Worm (Caenorhabditis elegans) whole organism, L1 larva: ENCODE data around the gene wapl-1.

Experiments
- C34B4.2 ChIP-seq: sonication (generic microtip); optimal IDR thresholded peaks from 2 replicates; lab custom pipeline; 2017; ENCODE audit warnings: mild to moderate bottlenecking, missing genetic modification characterization, missing compliant biosample characterization
- aly-2 ChIP-seq: fragments of 150-350 bp; optimal IDR thresholded peaks from 2 replicates; lab custom pipeline; 2014; ENCODE audit warnings: missing biosample characterization, missing genetic modification characterization
- blmp-1 ChIP-seq: fragments of 150-350 bp; optimal IDR thresholded peaks from 2 replicates; lab custom pipeline; 2014; ENCODE audit warnings: missing biosample characterization, missing genetic modification characterization
- ceh-88 ChIP-seq: fragments of 200-800 bp; sonication (Bioruptor generic); IDR thresholded peaks from 2 replicates; pipeline ENCODE4 v1.3.6; 2022; ENCODE audit warnings: missing genetic modification characterization, missing compliant biosample characterization
- ces-1 ChIP-seq: fragments of 150-350 bp; optimal IDR thresholded peaks from 2 replicates; lab custom pipeline; 2014; ENCODE audit warnings: missing biosample characterization, missing genetic modification reagents, missing genetic modification characterization
- dpl-1 ChIP-seq, 3 experiments: fragments of 150-350 bp in 2 of 3; sonication (generic microtip) in 1 of 3; optimal IDR thresholded peaks; 2 replicates each; lab custom pipeline; 2014 to 2017; ENCODE audit warnings: missing biosample characterization in 3 of 3, missing genetic modification characterization in 3 of 3, missing genetic modification reagents in 3 of 3
- efl-1 ChIP-seq, 4 experiments: fragments of 150-350 bp; optimal IDR thresholded peaks in 3 of 4; peaks in 1 of 4; 1 replicate in 1 of 4; 2 replicates in 3 of 4; lab custom pipeline; 2014; ENCODE audit warnings: missing biosample characterization in 2 of 4, missing genetic modification characterization in 2 of 4, missing genetic modification reagents in 2 of 4
- egl-27 ChIP-seq, 2 experiments: fragments of 150-350 bp in 1 of 2; sonication (generic microtip); optimal IDR thresholded peaks; 3 replicates each; lab custom pipeline; 2017 to 2018; ENCODE audit warnings: missing biosample characterization in 2 of 2, missing genetic modification characterization in 2 of 2, missing genetic modification reagents in 2 of 2
- elt-2 ChIP-seq: sonication (generic microtip); optimal IDR thresholded peaks from 2 replicates; lab custom pipeline; 2016; ENCODE audit warnings: missing genetic modification characterization, mild to moderate bottlenecking, inconsistent platforms, missing compliant biosample characterization, missing genetic modification reagents
- elt-3 ChIP-seq, 6 experiments: fragments of 150-350 bp in 1 of 6; sonication (generic microtip); optimal IDR thresholded peaks; 2 replicates each; lab custom pipeline; 2017 to 2018; ENCODE audit warnings: missing biosample characterization in 6 of 6, missing genetic modification characterization in 6 of 6, inconsistent platforms in 1 of 6
- fos-1 ChIP-seq: fragments of 150-350 bp; optimal IDR thresholded peaks from 2 replicates; lab custom pipeline; 2014; ENCODE audit warnings: missing biosample characterization, missing genetic modification characterization
- grh-1 ChIP-seq: fragments of 200-800 bp; sonication (Bioruptor generic); IDR thresholded peaks from 2 replicates; pipeline ENCODE4 v1.3.6; 2022; ENCODE audit warnings: missing genetic modification reagents, missing genetic modification characterization, missing compliant biosample characterization
- hlh-4 ChIP-seq: sonication (generic microtip); optimal IDR thresholded peaks from 2 replicates; lab custom pipeline; 2016; ENCODE audit warnings: mild to moderate bottlenecking, missing genetic modification characterization, missing compliant biosample characterization
- hpl-2 ChIP-seq: fragments of 150-350 bp; optimal IDR thresholded peaks from 2 replicates; lab custom pipeline; 2014; ENCODE audit warnings: missing biosample characterization, missing genetic modification reagents, missing genetic modification characterization
- irx-1 ChIP-seq: sonication (generic microtip); optimal IDR thresholded peaks from 2 replicates; lab custom pipeline; 2016; ENCODE audit warnings: missing genetic modification characterization, missing compliant biosample characterization
- lin-35 ChIP-seq, 2 experiments: fragments of 150-350 bp; optimal IDR thresholded peaks; 2 replicates each; lab custom pipeline; 2014; ENCODE audit warnings: missing biosample characterization in 2 of 2, missing genetic modification characterization in 2 of 2, missing genetic modification reagents in 2 of 2
- mab-9 ChIP-seq: fragments of 200-800 bp; sonication (Bioruptor generic); IDR thresholded peaks from 2 replicates; pipeline ENCODE4 v1.3.6; 2022; ENCODE audit warnings: missing genetic modification reagents, missing genetic modification characterization, missing compliant biosample characterization
- mdl-1 ChIP-seq, 2 experiments: fragments of 150-350 bp; optimal IDR thresholded peaks; 2 replicates each; lab custom pipeline; 2014 to 2017; ENCODE audit warnings: missing biosample characterization in 2 of 2, missing genetic modification characterization in 2 of 2, inconsistent platforms in 1 of 2
- mep-1 ChIP-seq: fragments of 150-350 bp; optimal IDR thresholded peaks from 2 replicates; lab custom pipeline; 2014; ENCODE audit warnings: missing biosample characterization, missing genetic modification characterization
- nhr-11 ChIP-seq: fragments of 150-350 bp; optimal IDR thresholded peaks from 2 replicates; lab custom pipeline; 2014; ENCODE audit warnings: missing biosample characterization, missing genetic modification characterization
- nhr-12 ChIP-seq: sonication (generic microtip); optimal IDR thresholded peaks from 2 replicates; lab custom pipeline; 2017; ENCODE audit warnings: missing biosample characterization, missing genetic modification characterization
- nhr-19 ChIP-seq: fragments of 200-800 bp; sonication (Bioruptor generic); conservative IDR thresholded peaks from 2 replicates; pipeline ENCODE4 v1.3.6; 2022; ENCODE audit warnings: missing genetic modification characterization, missing compliant biosample characterization
- nhr-71 ChIP-seq: sonication (generic microtip); optimal IDR thresholded peaks from 2 replicates; lab custom pipeline; 2016; ENCODE audit warnings: mild to moderate bottlenecking, missing genetic modification characterization, moderate library complexity, missing compliant biosample characterization
- nhr-77 ChIP-seq: fragments of 150-350 bp; optimal IDR thresholded peaks from 2 replicates; lab custom pipeline; 2014; ENCODE audit warnings: missing biosample characterization, missing genetic modification characterization
- nhr-84 ChIP-seq: sonication (generic microtip); optimal IDR thresholded peaks from 2 replicates; lab custom pipeline; 2017; ENCODE audit warnings: missing biosample characterization, missing genetic modification characterization
- nhr-85 ChIP-seq: sonication (generic microtip); peaks from one replicate; lab custom pipeline; 2016; ENCODE audit warnings: missing genetic modification characterization, inconsistent platforms, missing compliant biosample characterization
- nhr-90 ChIP-seq: sonication (generic microtip); optimal IDR thresholded peaks from 2 replicates; lab custom pipeline; 2016; ENCODE audit warnings: mild to moderate bottlenecking, missing genetic modification characterization, missing compliant biosample characterization; ENCODE audit not compliant: poor library complexity
- pqm-1 ChIP-seq: sonication (generic microtip); optimal IDR thresholded peaks from 3 replicates; lab custom pipeline; 2017; ENCODE audit warnings: missing biosample characterization, missing genetic modification characterization
- rnt-1 ChIP-seq: sonication (generic microtip); optimal IDR thresholded peaks from 2 replicates; lab custom pipeline; 2016; ENCODE audit warnings: mild to moderate bottlenecking, missing genetic modification characterization, moderate library complexity, missing compliant biosample characterization
- sox-4 ChIP-seq: sonication (generic microtip); optimal IDR thresholded peaks from 2 replicates; lab custom pipeline; 2016; ENCODE audit warnings: missing genetic modification characterization, missing compliant biosample characterization
- sptf-1 ChIP-seq: fragments of 150-350 bp; optimal IDR thresholded peaks from 2 replicates; lab custom pipeline; 2014; ENCODE audit warnings: missing biosample characterization, missing genetic modification characterization
- sup-37 ChIP-seq: fragments of 200-800 bp; sonication (Bioruptor generic); optimal IDR thresholded peaks from 2 replicates; lab custom pipeline; 2018; ENCODE audit warnings: mild to moderate bottlenecking, missing genetic modification characterization, missing compliant biosample characterization
- swsn-7 ChIP-seq: sonication (generic microtip); optimal IDR thresholded peaks from 2 replicates; lab custom pipeline; 2016; ENCODE audit warnings: missing genetic modification characterization, missing compliant biosample characterization
- unc-130 ChIP-seq: fragments of 150-350 bp; optimal IDR thresholded peaks from 2 replicates; lab custom pipeline; 2017; ENCODE audit warnings: missing biosample characterization, missing genetic modification characterization, inconsistent platforms
- unc-30 ChIP-seq: sonication (generic microtip); optimal IDR thresholded peaks from 2 replicates; lab custom pipeline; 2017; ENCODE audit warnings: missing biosample characterization, missing genetic modification characterization
- unc-86 ChIP-seq: sonication (generic microtip); optimal IDR thresholded peaks from 2 replicates; lab custom pipeline; 2016; ENCODE audit warnings: missing genetic modification characterization, missing compliant biosample characterization
- vab-15 ChIP-seq: sonication (generic microtip); optimal IDR thresholded peaks from 2 replicates; lab custom pipeline; 2017; ENCODE audit warnings: missing genotype, mild to moderate bottlenecking, missing genetic modification characterization, missing compliant biosample characterization
- zag-1 ChIP-seq: fragments of 150-350 bp; optimal IDR thresholded peaks from 2 replicates; lab custom pipeline; 2014; ENCODE audit warnings: missing biosample characterization, missing genetic modification characterization
- zip-4 ChIP-seq: fragments of 200-800 bp; sonication (Bioruptor generic); optimal IDR thresholded peaks from 2 replicates; lab custom pipeline; 2018; ENCODE audit warnings: mild to moderate bottlenecking, missing genetic modification characterization, moderate library complexity, missing compliant biosample characterization

Gene wapl-1

ce11 chrIV:4465184-4465583, 19.6 kb upstream of the wapl-1 start, which contains the start of gene M01H9.5:
M01H9.5 (plus strand) TSS chrIV:4465484.
- no peak for TF ChIP-seq lin-35 (GFP tag; optimal IDR thresholded peaks at IDR 0.05; lab: Kevin White, UChicago)
- TF ChIP-seq ceh-88 (GFP tag; lab: Robert Waterston, UW): no peak
- no peak for TF ChIP-seq pqm-1
- no peak for TF ChIP-seq sox-4 (tag; lab: Kevin White, UChicago)
- no peak for TF ChIP-seq nhr-11 (tag; lab: Kevin White, UChicago)
- no peak for TF ChIP-seq nhr-19 (GFP tag; lab: Robert Waterston, UW)
- TF ChIP-seq egl-27 (tag; optimal IDR thresholded peaks at IDR 0.05; lab: Kevin White, UChicago): no peak
- no peak for TF ChIP-seq unc-86 (tag; lab: Kevin White, UChicago)
- no peak for TF ChIP-seq mdl-1 (tag; optimal IDR thresholded peaks at IDR 0.05; lab: Kevin White, UChicago)
- TF ChIP-seq elt-2: no peak
- no peak for TF ChIP-seq dpl-1 (GFP tag; optimal IDR thresholded peaks at IDR 0.05; lab: Kevin White, UChicago)
- TF ChIP-seq nhr-12: no peak
- no peak for TF ChIP-seq nhr-77 (tag; lab: Kevin White, UChicago)

- TF ChIP-seq hlh-4 (tag; lab: Kevin White, UChicago): no peak
- no peak for TF ChIP-seq sptf-1
- TF ChIP-seq nhr-71 (tag; lab: Kevin White, UChicago): no peak
- TF ChIP-seq fos-1 (tag; lab: Kevin White, UChicago): no peak
- TF ChIP-seq unc-30 (tag; lab: Kevin White, UChicago): no peak
- TF ChIP-seq swsn-7 (tag; lab: Kevin White, UChicago): no peak
- TF ChIP-seq grh-1 (GFP tag; lab: Robert Waterston, UW): no peak
- TF ChIP-seq dpl-1 (GFP tag; optimal IDR thresholded peaks at IDR 0.05; lab: Kevin White, UChicago): no peak
- TF ChIP-seq zip-4 (GFP tag; lab: Kevin White, UChicago): no peak
- TF ChIP-seq lin-35 (GFP tag; optimal IDR thresholded peaks at IDR 0.05; lab: Kevin White, UChicago): no peak
- no peak for TF ChIP-seq rnt-1 (tag; lab: Kevin White, UChicago)
- TF ChIP-seq mab-9 (GFP tag; lab: Robert Waterston, UW): no peak
Measured at ce11 chrIV:4463132-4463531, 17.6 kb upstream of the wapl-1 start, which contains the start of gene M01H9.2. M01H9.2 (minus strand) TSS chrIV:4463232.

ce11 chrIV:4459342-4459741, 13.8 kb upstream of the wapl-1 start:
- TF ChIP-seq efl-1 (optimal IDR thresholded peaks at IDR 0.05; lab: Kevin White, UChicago): no peak
- peak in 1 of 2 experiments; percentile 87 for TF ChIP-seq efl-1 (GFP tag; optimal IDR thresholded peaks at IDR 0.05 in 1 of 2; lab: Kevin White, UChicago)
- peak; percentile 27 for TF ChIP-seq nhr-85 (tag; lab: Kevin White, UChicago)
- TF ChIP-seq blmp-1 (tag; lab: Kevin White, UChicago): no peak

ce11 chrIV:4456658-4457057, 11.1 kb upstream of the wapl-1 start:
- TF ChIP-seq nhr-90 (tag; lab: Kevin White, UChicago) (no peak), hpl-2 (GFP tag; lab: Kevin White, UChicago) (no peak), dpl-1 (GFP tag; optimal IDR thresholded peaks at IDR 0.05; lab: Kevin White, UChicago) (no peak), ceh-88 (GFP tag; lab: Robert Waterston, UW) (no peak), elt-3 (tag; optimal IDR thresholded peaks at IDR 0.05; lab: Kevin White, UChicago) (no peak), lin-35 (GFP tag; optimal IDR thresholded peaks at IDR 0.05; lab: Kevin White, UChicago) (no peak), unc-130 (tag; lab: Kevin White, UChicago) (no peak), sptf-1 (no peak), C34B4.2 (tag; lab: Kevin White, UChicago) (no peak), irx-1 (tag; lab: Kevin White, UChicago) (no peak), sup-37 (GFP tag; lab: Kevin White, UChicago) (no peak), zag-1 (no peak), grh-1 (GFP tag; lab: Robert Waterston, UW) (no peak), vab-15 (tag; lab: Kevin White, UChicago) (no peak), mdl-1 (tag; optimal IDR thresholded peaks at IDR 0.05; lab: Kevin White, UChicago) (no peak), elt-2 (no peak), aly-2 (tag; lab: Kevin White, UChicago) (no peak), nhr-84 (tag; lab: Kevin White, UChicago) (no peak), mep-1 (no peak), ces-1 (GFP tag; lab: Kevin White, UChicago) (no peak)
